Worm (Caenorhabditis elegans) whole organism, L2 larva: ENCODE data around the gene T26C12.2.

ENCODE experiments used
- dmd-4 ChIP-seq: sonication (generic microtip); optimal IDR thresholded peaks from 2 replicates; lab custom pipeline; 2017; ENCODE audit warnings: missing biosample characterization, missing genetic modification characterization
- lin-13 ChIP-seq: fragments of 150-350 bp; optimal IDR thresholded peaks from 2 replicates; lab custom pipeline; 2014; ENCODE audit warnings: missing biosample characterization, missing genetic modification reagents, missing genetic modification characterization
- mab-5 ChIP-seq: fragments of 150-350 bp; optimal IDR thresholded peaks from 2 replicates; lab custom pipeline; 2014; ENCODE audit warnings: missing biosample characterization, missing genetic modification characterization
- mbf-1 ChIP-seq: sonication (generic microtip); optimal IDR thresholded peaks from 2 replicates; lab custom pipeline; 2017; ENCODE audit warnings: missing biosample characterization, missing genetic modification characterization
- mdl-1 ChIP-seq, 2 experiments: fragments of 150-350 bp in 1 of 2; sonication (generic microtip) in 1 of 2; optimal IDR thresholded peaks; 2 replicates each; lab custom pipeline; 2017; ENCODE audit warnings: missing biosample characterization in 2 of 2, missing genetic modification characterization in 2 of 2
- nhr-237 ChIP-seq: fragments of 150-350 bp; optimal IDR thresholded peaks from 2 replicates; lab custom pipeline; 2014; ENCODE audit warnings: missing biosample characterization, missing genetic modification characterization
- nhr-77 ChIP-seq: fragments of 150-350 bp; optimal IDR thresholded peaks from 2 replicates; lab custom pipeline; 2014; ENCODE audit warnings: missing biosample characterization, missing genetic modification characterization
- skn-1 ChIP-seq: sonication (generic microtip); optimal IDR thresholded peaks from 2 replicates; lab custom pipeline; 2017; ENCODE audit warnings: missing biosample characterization, missing genetic modification characterization
- snpc-4 ChIP-seq: fragments of 150-350 bp; optimal IDR thresholded peaks from 2 replicates; lab custom pipeline; 2014; ENCODE audit warnings: missing biosample characterization, missing genetic modification characterization

DNA sequence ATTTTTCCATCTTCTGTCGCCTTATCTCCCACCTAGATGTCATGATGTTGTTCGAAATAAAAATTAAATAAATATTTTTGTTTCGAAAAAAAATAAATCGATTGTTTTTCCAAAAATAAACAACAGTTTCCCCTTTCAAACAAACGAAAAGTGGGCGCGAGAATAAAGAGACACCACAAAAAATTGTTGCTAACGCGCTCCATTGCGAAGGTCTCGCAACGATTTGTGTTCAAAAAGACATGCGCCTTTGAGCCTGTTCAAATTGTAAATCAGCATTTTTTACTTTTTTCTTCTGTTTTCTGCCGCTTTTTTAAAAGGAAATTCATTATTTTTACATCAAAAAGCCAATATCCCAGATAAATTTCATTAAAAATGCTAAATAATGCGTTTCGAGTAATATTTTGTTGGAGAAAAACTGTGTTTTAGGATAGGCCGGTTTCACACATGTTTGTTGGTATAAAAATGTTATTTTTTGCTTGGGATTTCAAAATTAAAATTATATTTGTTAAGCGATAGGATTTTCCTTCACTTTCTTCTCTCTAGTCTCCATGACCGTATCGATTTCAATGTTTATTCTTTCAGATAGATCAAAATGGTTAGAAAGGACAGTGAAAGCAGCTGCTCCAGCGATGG, 29.1 kb upstream of the T26C12.2 start, which contains the start of gene W08E12.7:
- TF ChIP-seq nhr-237 (tag; lab: Kevin White, UChicago), result peak; percentile 14
- TF ChIP-seq lin-13, result peak; percentile 96
- peak; percentile 77 for TF ChIP-seq nhr-77
- TF ChIP-seq mbf-1 (tag; lab: Kevin White, UChicago), result no peak
- TF ChIP-seq dmd-4 (tag; lab: Kevin White, UChicago), result no peak
- TF ChIP-seq mdl-1 (tag; optimal IDR thresholded peaks at IDR 0.05; lab: Kevin White, UChicago), result peak in 1 of 2 experiments; percentile 82
- TF ChIP-seq skn-1, result peak; percentile 80
- TF ChIP-seq snpc-4, result peak; percentile 84
- peak; percentile 81 for TF ChIP-seq mab-5 (tag; lab: Kevin White, UChicago)
